Fruit fly (Drosophila melanogaster) whole organism, pupa: ENCODE measurements around the gene Cpr66Cb.

Source experiments
- CG4496 ChIP-seq: fragments of 200-800 bp; sonication (Bioruptor generic); IDR thresholded peaks from 3 replicates; pipeline ENCODE4 v1.3.6; 2022; ENCODE audit warnings: missing biosample characterization, missing genetic modification characterization
- Pif1B ChIP-seq: fragments of 200-800 bp; sonication (Bioruptor generic); optimal IDR thresholded peaks from 3 replicates; lab custom pipeline; 2016; ENCODE audit warnings: missing biosample characterization, missing genetic modification characterization

DNA sequence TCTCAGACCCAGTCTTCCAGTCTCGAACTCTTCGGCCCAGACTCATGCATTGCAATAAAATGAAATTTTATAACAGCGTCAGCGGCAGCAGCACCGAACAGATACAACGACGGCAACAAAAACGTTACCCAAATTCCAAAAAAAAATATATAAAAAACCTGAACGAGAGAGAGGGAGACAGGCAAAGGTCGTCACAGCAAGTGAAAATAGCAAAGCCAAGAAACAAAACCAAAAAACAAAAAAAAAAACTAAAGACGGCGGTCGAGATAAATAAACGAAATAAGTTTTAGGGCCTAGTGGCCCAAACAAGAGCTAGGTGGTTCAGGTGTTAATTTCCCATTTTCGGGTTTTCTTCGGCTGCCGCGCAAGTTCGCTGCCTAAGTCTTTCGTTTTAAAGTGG, 37.6 kb downstream of the Cpr66Cb start:
- TF ChIP-seq Pif1B (GFP tag; lab: Kevin White, UChicago), result no peak
- TF ChIP-seq CG4496 (GFP tag; lab: Robert Waterston, UW), result no peak
